Worm (Caenorhabditis elegans) whole organism, mixed stage, embryonic: ENCODE measurements around the gene B0336.12.

ENCODE experiments used
- M03D4.4 ChIP-seq: sonication (generic microtip); optimal IDR thresholded peaks from 2 replicates; lab custom pipeline; 2017; ENCODE audit warnings: mild to moderate bottlenecking, missing genetic modification characterization, missing compliant biosample characterization
- bed-3 ChIP-seq: fragments of 200-800 bp; sonication (Bioruptor generic); optimal IDR thresholded peaks from 3 replicates; lab custom pipeline; 2018; ENCODE audit warnings: mild to moderate bottlenecking, missing genetic modification characterization, moderate library complexity, missing compliant biosample characterization
- ceh-39 ChIP-seq: fragments of 150-350 bp; optimal IDR thresholded peaks from 2 replicates; lab custom pipeline; 2014; ENCODE audit warnings: missing biosample characterization, missing genetic modification characterization
- ceh-43 ChIP-seq: fragments of 200-800 bp; sonication (Bioruptor generic); optimal IDR thresholded peaks from 2 replicates; lab custom pipeline; 2018; ENCODE audit warnings: mild to moderate bottlenecking, missing genetic modification characterization, moderate library complexity, missing compliant biosample characterization
- ceh-83 ChIP-seq: fragments of 200-800 bp; sonication (Bioruptor generic); optimal IDR thresholded peaks from 2 replicates; lab custom pipeline; 2018; ENCODE audit warnings: mild to moderate bottlenecking, missing genetic modification characterization, missing compliant biosample characterization
- ces-1 ChIP-seq: fragments of 150-350 bp; optimal IDR thresholded peaks from 2 replicates; lab custom pipeline; 2014; ENCODE audit warnings: missing biosample characterization, missing genetic modification reagents, missing genetic modification characterization
- cnd-1 ChIP-seq: fragments of 200-800 bp; sonication (Bioruptor generic); optimal IDR thresholded peaks from 2 replicates; lab custom pipeline; 2018; ENCODE audit warnings: mild to moderate bottlenecking, missing genetic modification characterization, missing compliant biosample characterization
- drap-1 ChIP-seq: fragments of 200-800 bp; sonication (Bioruptor generic); optimal IDR thresholded peaks from 3 replicates; lab custom pipeline; 2018; ENCODE audit warnings: mild to moderate bottlenecking, missing genetic modification characterization, missing compliant biosample characterization
- elt-1 ChIP-seq: sonication (generic microtip); optimal IDR thresholded peaks from 2 replicates; lab custom pipeline; 2017; ENCODE audit warnings: missing genetic modification characterization, mild to moderate bottlenecking, missing compliant biosample characterization, antibody characterized with exemption, moderate library complexity, borderline replicate concordance; ENCODE audit not compliant: insufficient read depth
- flh-1 ChIP-seq: fragments of 200-800 bp; sonication (Bioruptor generic); optimal IDR thresholded peaks from 2 replicates; lab custom pipeline; 2018; ENCODE audit warnings: mild to moderate bottlenecking, missing genetic modification characterization, moderate library complexity, missing compliant biosample characterization
- ham-2 ChIP-seq: fragments of 200-800 bp; sonication (Bioruptor generic); optimal IDR thresholded peaks from 2 replicates; lab custom pipeline; 2018; ENCODE audit warnings: mild to moderate bottlenecking, missing genetic modification characterization, missing compliant biosample characterization
- lin-13 ChIP-seq: fragments of 150-350 bp; optimal IDR thresholded peaks from 2 replicates; lab custom pipeline; 2014; ENCODE audit warnings: missing biosample characterization, missing genetic modification characterization
- lsy-2 ChIP-seq: fragments of 150-350 bp; optimal IDR thresholded peaks from 2 replicates; lab custom pipeline; 2014; ENCODE audit warnings: missing biosample characterization, missing genetic modification characterization
- mab-5 ChIP-seq: fragments of 150-350 bp; optimal IDR thresholded peaks from 2 replicates; lab custom pipeline; 2014; ENCODE audit warnings: missing biosample characterization, missing genetic modification characterization
- mep-1 ChIP-seq: fragments of 150-350 bp; optimal IDR thresholded peaks from 2 replicates; lab custom pipeline; 2017; ENCODE audit warnings: missing biosample characterization, missing genetic modification reagents, missing genetic modification characterization, inconsistent platforms
- mls-2 ChIP-seq: sonication (generic microtip); optimal IDR thresholded peaks from 2 replicates; lab custom pipeline; 2016; ENCODE audit warnings: mild to moderate bottlenecking, missing genetic modification characterization, moderate library complexity, missing compliant biosample characterization
- nhr-12 ChIP-seq: fragments of 150-350 bp; optimal IDR thresholded peaks from 2 replicates; lab custom pipeline; 2014; ENCODE audit warnings: missing biosample characterization, missing genetic modification characterization
- nhr-2 ChIP-seq: fragments of 150-350 bp; optimal IDR thresholded peaks from 2 replicates; lab custom pipeline; 2014; ENCODE audit warnings: missing biosample characterization, missing genetic modification characterization
- nhr-28 ChIP-seq: fragments of 150-350 bp; optimal IDR thresholded peaks from 2 replicates; lab custom pipeline; 2014; ENCODE audit warnings: missing biosample characterization, missing genetic modification characterization
- nhr-76 ChIP-seq: sonication (generic microtip); optimal IDR thresholded peaks from 2 replicates; lab custom pipeline; 2017; ENCODE audit warnings: missing biosample characterization, missing genetic modification characterization
- pha-4 ChIP-seq: fragments of 150-350 bp; optimal IDR thresholded peaks from 2 replicates; lab custom pipeline; 2018; ENCODE audit warnings: missing biosample characterization, missing genetic modification reagents, missing genetic modification characterization
- sem-2 ChIP-seq: fragments of 200-800 bp; sonication (Bioruptor generic); optimal IDR thresholded peaks from 2 replicates; lab custom pipeline; 2018; ENCODE audit warnings: mild to moderate bottlenecking, missing genetic modification characterization, missing compliant biosample characterization
- snpc-4 ChIP-seq: fragments of 150-350 bp; optimal IDR thresholded peaks from 2 replicates; lab custom pipeline; 2014; ENCODE audit warnings: missing biosample characterization, missing genetic modification characterization
- sptf-1 ChIP-seq: sonication (generic microtip); optimal IDR thresholded peaks from 2 replicates; lab custom pipeline; 2017; ENCODE audit warnings: mild to moderate bottlenecking, missing genetic modification characterization, moderate library complexity, missing compliant biosample characterization
- unc-120 ChIP-seq: sonication (generic microtip); optimal IDR thresholded peaks from 2 replicates; lab custom pipeline; 2017; ENCODE audit warnings: missing genetic modification characterization, missing compliant biosample characterization; ENCODE audit not compliant: poor library complexity, severe bottlenecking
- unc-39 ChIP-seq: fragments of 150-350 bp; optimal IDR thresholded peaks from 2 replicates; lab custom pipeline; 2014; ENCODE audit warnings: missing biosample characterization, missing genetic modification characterization
- unc-62 ChIP-seq: fragments of 150-350 bp; optimal IDR thresholded peaks from 2 replicates; lab custom pipeline; 2014; ENCODE audit warnings: missing biosample characterization, missing genetic modification reagents, missing genetic modification characterization
- zip-8 ChIP-seq: fragments of 150-350 bp; optimal IDR thresholded peaks from 2 replicates; lab custom pipeline; 2014; ENCODE audit warnings: missing biosample characterization, missing genetic modification characterization
- ztf-11 ChIP-seq: fragments of 150-350 bp; optimal IDR thresholded peaks from 2 replicates; lab custom pipeline; 2014; ENCODE audit warnings: missing biosample characterization, missing genetic modification characterization

B0336.12 gene

DNA sequence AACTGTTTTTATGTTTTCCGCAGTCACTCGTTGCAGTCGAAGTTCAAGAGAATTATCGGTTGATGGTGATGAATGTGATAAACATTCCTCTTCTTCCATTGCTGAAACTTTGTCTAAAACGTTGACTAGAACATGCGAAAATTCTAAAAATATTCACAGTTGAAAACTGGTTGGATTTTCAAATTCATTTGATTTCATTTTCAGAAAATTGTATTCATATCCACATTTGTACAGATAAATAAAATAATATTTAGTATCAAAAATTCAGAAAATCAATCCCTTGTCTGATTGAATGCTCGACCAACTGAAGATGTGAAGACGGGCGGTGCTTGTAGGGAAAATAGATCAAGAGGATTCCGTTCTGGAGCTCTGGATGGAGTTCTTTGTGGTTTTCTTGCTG, 32.2 kb downstream of the B0336.12 start, which contains the start of gene F54E7.9:
Gene F54E7.9 (minus strand): TSS at position 101 of the 400 bp plus-strand sequence.
- no peak for TF ChIP-seq nhr-12 (tag; lab: Kevin White, UChicago)
- no peak for TF ChIP-seq elt-1
- TF ChIP-seq ces-1 (GFP tag; lab: Kevin White, UChicago), result no peak
- no peak for TF ChIP-seq sem-2 (GFP tag; lab: Kevin White, UChicago)
- no peak for TF ChIP-seq mab-5
- TF ChIP-seq unc-120 (tag; lab: Kevin White, UChicago), result no peak
- TF ChIP-seq zip-8 (tag; lab: Kevin White, UChicago), result no peak
- no peak for TF ChIP-seq pha-4 (tag; lab: Kevin White, UChicago)
- no peak for TF ChIP-seq snpc-4 (tag; lab: Kevin White, UChicago)

DNA sequence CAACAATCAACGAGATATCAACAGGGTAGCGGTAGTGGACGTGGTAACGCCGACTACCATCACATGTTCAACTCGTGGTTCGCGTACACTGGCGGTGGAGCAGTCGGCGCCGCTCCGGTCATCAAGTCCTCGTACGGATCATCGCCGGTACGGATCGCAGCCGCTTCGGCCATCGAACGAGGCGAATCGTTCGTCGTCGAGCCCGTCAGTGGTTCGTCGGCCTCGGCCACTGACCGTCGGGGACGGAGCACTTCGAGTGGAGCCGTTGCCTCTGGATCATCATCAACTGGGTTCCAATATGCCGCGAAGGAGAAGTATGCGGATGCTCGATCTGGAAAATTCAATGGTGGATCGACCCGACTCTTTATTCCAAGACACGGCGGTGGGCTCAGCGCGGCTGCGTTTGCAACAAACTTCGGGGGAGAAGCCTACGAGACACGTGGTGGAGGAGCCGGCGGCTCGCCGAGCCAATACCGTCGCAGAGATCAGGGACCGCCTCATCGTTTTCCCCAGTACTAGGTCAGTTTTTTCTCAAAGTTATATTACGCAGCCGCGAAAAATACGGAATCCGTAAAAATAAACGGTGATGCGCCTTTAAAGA, 34.5 kb downstream of the B0336.12 start:
- peak; percentile 2 for TF ChIP-seq sem-2 (GFP tag; lab: Kevin White, UChicago)
- no peak for TF ChIP-seq unc-39
- no peak for TF ChIP-seq ztf-11
- TF ChIP-seq M03D4.4 (tag; lab: Kevin White, UChicago), result no peak

DNA sequence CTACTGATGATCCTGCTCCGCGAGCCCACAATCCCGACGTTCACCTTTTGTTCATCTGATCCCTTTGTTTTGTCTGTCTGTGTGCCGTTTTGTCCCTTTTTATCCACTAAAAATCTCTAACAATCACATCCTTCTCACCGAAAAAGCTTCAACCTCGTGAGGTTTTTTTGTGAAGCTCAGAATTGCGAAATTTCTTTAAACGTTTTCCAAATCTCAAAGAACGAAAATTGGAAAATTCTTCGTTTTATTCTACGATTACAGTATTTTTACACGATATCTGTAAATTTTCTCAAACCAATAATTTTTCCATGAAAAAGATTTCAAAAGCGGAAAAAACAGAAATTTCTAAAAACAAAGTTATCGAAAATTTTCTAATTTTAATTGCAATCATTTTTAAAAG, 35.7 kb downstream of the B0336.12 start:
- TF ChIP-seq mls-2 (tag; lab: Kevin White, UChicago), result no peak
- no peak for TF ChIP-seq bed-3 (GFP tag; lab: Kevin White, UChicago)
- TF ChIP-seq sem-2 (GFP tag; lab: Kevin White, UChicago), result no peak
- no peak for TF ChIP-seq nhr-76 (tag; lab: Kevin White, UChicago)
- TF ChIP-seq nhr-12 (tag; lab: Kevin White, UChicago), result no peak
- TF ChIP-seq snpc-4 (tag; lab: Kevin White, UChicago), result no peak
- TF ChIP-seq flh-1 (GFP tag; lab: Kevin White, UChicago), result no peak
- no peak for TF ChIP-seq mep-1 (tag; lab: Kevin White, UChicago)
- TF ChIP-seq ceh-43 (GFP tag; lab: Kevin White, UChicago), result no peak
- TF ChIP-seq ceh-39 (tag; lab: Kevin White, UChicago), result no peak
- TF ChIP-seq drap-1 (GFP tag; lab: Kevin White, UChicago), result no peak
- TF ChIP-seq lin-13 (tag; lab: Kevin White, UChicago), result no peak
- TF ChIP-seq zip-8 (tag; lab: Kevin White, UChicago), result no peak

DNA sequence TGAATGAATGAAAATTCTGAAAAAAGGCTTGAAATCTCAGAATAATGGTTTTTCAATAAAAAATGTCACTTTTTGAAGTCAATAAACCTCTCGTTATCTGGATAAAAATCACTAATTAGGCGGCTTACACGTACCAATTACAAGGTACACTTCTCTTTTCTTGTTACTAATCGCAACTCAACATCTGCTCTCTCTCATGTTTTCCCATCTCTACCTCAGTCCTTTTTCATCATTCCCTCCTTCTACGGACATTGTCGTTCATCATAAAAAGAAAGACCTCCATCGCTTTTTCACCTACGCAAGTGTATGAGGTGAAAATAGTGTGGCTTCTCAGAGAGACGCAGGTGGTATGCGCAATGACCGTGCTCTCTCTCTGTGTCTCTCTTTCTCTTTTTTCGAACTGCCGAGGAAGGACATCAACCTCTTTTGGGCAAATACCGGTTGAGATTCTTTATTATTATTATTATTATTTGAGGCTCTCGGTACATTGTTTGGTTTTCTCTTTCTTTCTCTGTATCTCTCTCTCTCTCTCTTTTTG, 41.9 kb downstream of the B0336.12 start:
- TF ChIP-seq nhr-2 (tag; lab: Kevin White, UChicago) (peak; percentile 98), unc-62 (GFP tag; lab: Kevin White, UChicago) (no peak), cnd-1 (tag; lab: Kevin White, UChicago) (peak; percentile 19), pha-4 (tag; lab: Kevin White, UChicago) (no peak), ceh-39 (tag; lab: Kevin White, UChicago) (no peak), elt-1 (peak; percentile 78), mls-2 (tag; lab: Kevin White, UChicago) (peak; percentile 63), zip-8 (tag; lab: Kevin White, UChicago) (peak; percentile 53), sptf-1 (tag; lab: Kevin White, UChicago) (peak; percentile 29), nhr-28 (no peak), nhr-12 (tag; lab: Kevin White, UChicago) (no peak), mep-1 (tag; lab: Kevin White, UChicago) (no peak), ceh-83 (no peak), ham-2 (GFP tag; lab: Kevin White, UChicago) (peak; percentile 62), lsy-2 (tag; lab: Kevin White, UChicago) (peak; percentile 1)
- TF ChIP-seq, all 35 proteins: peak for 8

DNA sequence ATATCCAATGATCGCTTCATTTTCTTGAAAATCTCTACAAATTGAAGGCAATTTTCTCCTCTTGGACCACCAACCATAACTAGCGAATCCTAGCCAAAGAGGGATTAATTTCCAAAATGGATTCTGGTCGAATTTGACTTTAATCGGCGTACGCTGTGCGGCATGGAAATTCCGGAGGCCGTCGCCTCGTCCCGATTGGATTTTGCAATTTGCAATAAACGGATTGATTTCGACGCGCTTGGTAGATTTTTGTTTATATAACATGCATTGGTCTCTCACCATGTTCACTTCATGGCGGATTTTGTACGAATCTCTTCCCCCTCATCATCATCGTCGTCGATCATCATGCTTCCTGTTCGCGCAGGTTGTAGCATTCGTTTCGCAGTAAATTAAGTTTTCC, 44.2 kb downstream of the B0336.12 start:
- TF ChIP-seq ham-2 (GFP tag; lab: Kevin White, UChicago), result peak; percentile 3
- TF ChIP-seq flh-1 (GFP tag; lab: Kevin White, UChicago), result no peak
- TF ChIP-seq ces-1 (GFP tag; lab: Kevin White, UChicago), result peak; percentile 68
- TF ChIP-seq ceh-43 (GFP tag; lab: Kevin White, UChicago), result no peak
- TF ChIP-seq, all 35 proteins: peak for 2
